Worm (Caenorhabditis elegans) whole organism, young adult: ENCODE measurements around the gene nhr-141.

Experiments used
- F22D6.2 ChIP-seq: sonication (generic microtip); optimal IDR thresholded peaks from 2 replicates; lab custom pipeline; 2016; ENCODE audit warnings: mild to moderate bottlenecking, missing genetic modification characterization, missing compliant biosample characterization
- nhr-27 ChIP-seq: fragments of 200-800 bp; sonication (Bioruptor generic); optimal IDR thresholded peaks from 2 replicates; lab custom pipeline; 2018; ENCODE audit warnings: mild to moderate bottlenecking, missing genetic modification characterization, moderate library complexity, missing compliant biosample characterization
- pha-4 ChIP-seq: fragments of 150-350 bp; sonication (generic microtip); optimal IDR thresholded peaks from 2 replicates; lab custom pipeline; 2014; ENCODE audit warnings: missing biosample characterization, missing genetic modification reagents, missing genetic modification characterization
- rcor-1 ChIP-seq: fragments of 200-800 bp; sonication (Bioruptor generic); IDR thresholded peaks from 2 replicates; pipeline ENCODE4 v1.3.6; 2022; ENCODE audit warnings: missing genetic modification reagents, missing genetic modification characterization, missing compliant biosample characterization
- sdz-38 ChIP-seq: sonication (generic microtip); optimal IDR thresholded peaks from 2 replicates; lab custom pipeline; 2016; ENCODE audit warnings: missing genotype, missing genetic modification characterization, missing compliant biosample characterization
- tbx-9 ChIP-seq: sonication (generic microtip); optimal IDR thresholded peaks from 2 replicates; lab custom pipeline; 2016; ENCODE audit warnings: borderline replicate concordance, missing genetic modification characterization, inconsistent platforms, missing compliant biosample characterization

- TF ChIP-seq F22D6.2 (tag; lab: Kevin White, UChicago) (no peak), tbx-9 (tag; lab: Kevin White, UChicago) (no peak), rcor-1 (GFP tag; lab: Robert Waterston, UW) (no peak), nhr-27 (tag; lab: Kevin White, UChicago) (no peak), sdz-38 (no peak), pha-4 (tag; lab: Kevin White, UChicago) (no peak)
Measured at ce11 chrV:7417018-7417716, 27.3 kb upstream of the nhr-141 start, which contains the start of gene srw-67.
